Worm (Caenorhabditis elegans) whole organism, young adult: ENCODE data around the gene T10B5.3.

Experiments
- C06A6.2 ChIP-seq: fragments of 200-800 bp; sonication (Bioruptor generic); conservative IDR thresholded peaks from 2 replicates; pipeline ENCODE4 v1.3.6; 2022; ENCODE audit warnings: missing genetic modification characterization, missing compliant biosample characterization
- C17E4.6 ChIP-seq: fragments of 200-800 bp; sonication (Bioruptor generic); IDR thresholded peaks from 2 replicates; pipeline ENCODE4 v1.3.6; 2022; ENCODE audit warnings: missing genetic modification reagents, missing genetic modification characterization, missing compliant biosample characterization
- F49E8.2 ChIP-seq: sonication (generic microtip); optimal IDR thresholded peaks from 3 replicates; lab custom pipeline; 2017; ENCODE audit warnings: missing genetic modification characterization, mild to moderate bottlenecking, missing compliant biosample characterization, antibody characterized with exemption, moderate library complexity; ENCODE audit not compliant: insufficient read depth
- F55B11.4 ChIP-seq: sonication (generic microtip); optimal IDR thresholded peaks from 2 replicates; lab custom pipeline; 2016; ENCODE audit warnings: missing compliant biosample characterization, missing genetic modification characterization, borderline replicate concordance; ENCODE audit not compliant: insufficient read depth
- K11D2.4 ChIP-seq: fragments of 200-800 bp; sonication (Bioruptor generic); IDR thresholded peaks from 2 replicates; pipeline ENCODE4 v1.3.6; 2022; ENCODE audit warnings: missing genetic modification reagents, missing genetic modification characterization, missing compliant biosample characterization
- K12H6.12 ChIP-seq: fragments of 200-800 bp; sonication (Bioruptor generic); optimal IDR thresholded peaks from 2 replicates; lab custom pipeline; 2018; ENCODE audit warnings: mild to moderate bottlenecking, missing genetic modification characterization, missing compliant biosample characterization
- Y79H2A.3 ChIP-seq: fragments of 200-800 bp; sonication (Bioruptor generic); conservative IDR thresholded peaks from 2 replicates; pipeline ENCODE4 v1.3.6; 2022; ENCODE audit warnings: missing genetic modification reagents, missing genetic modification characterization, missing compliant biosample characterization
- akir-1 ChIP-seq: fragments of 200-800 bp; sonication (Bioruptor generic); optimal IDR thresholded peaks from 2 replicates; lab custom pipeline; 2018; ENCODE audit warnings: mild to moderate bottlenecking, missing genetic modification characterization, moderate library complexity, missing compliant biosample characterization
- ama-1 ChIP-seq, 3 experiments: fragments of 150-350 bp in 1 of 3; sonication (generic microtip) in 2 of 3; optimal IDR thresholded peaks; 2 replicates each; lab custom pipeline; 2014 to 2018; ENCODE audit warnings: missing biosample characterization in 2 of 3, missing genetic modification characterization in 2 of 3, missing genetic modification reagents in 2 of 3
- aptf-2 ChIP-seq: fragments of 200-800 bp; sonication (Bioruptor generic); conservative IDR thresholded peaks from 2 replicates; pipeline ENCODE4 v1.3.6; 2022; ENCODE audit warnings: missing genetic modification reagents, missing genetic modification characterization, missing compliant biosample characterization
- aptf-3 ChIP-seq: fragments of 200-800 bp; sonication (Bioruptor generic); IDR thresholded peaks from 2 replicates; pipeline ENCODE4 v1.3.6; 2022; ENCODE audit warnings: missing genetic modification characterization, missing compliant biosample characterization
- atf-7 ChIP-seq: sonication (generic microtip); optimal IDR thresholded peaks from 2 replicates; lab custom pipeline; 2017; ENCODE audit warnings: mild to moderate bottlenecking, missing genetic modification characterization, missing compliant biosample characterization
- bed-2 ChIP-seq: fragments of 200-800 bp; sonication (Bioruptor generic); IDR thresholded peaks from 2 replicates; pipeline ENCODE4 v1.3.6; 2022; ENCODE audit warnings: missing genetic modification reagents, missing genetic modification characterization, missing compliant biosample characterization
- ccch-3 ChIP-seq: fragments of 200-800 bp; sonication (Bioruptor generic); optimal IDR thresholded peaks from 2 replicates; lab custom pipeline; 2018; ENCODE audit warnings: mild to moderate bottlenecking, missing genetic modification characterization, missing compliant biosample characterization
- cebp-1 ChIP-seq, 2 experiments: fragments of 200-800 bp in 1 of 2; sonication (Bioruptor generic) in 1 of 2; sonication (generic microtip) in 1 of 2; IDR thresholded peaks in 1 of 2; optimal IDR thresholded peaks in 1 of 2; 2 replicates each; pipeline versions ENCODE4 v1.3.6 to Lab custom; 2017 to 2022; ENCODE audit warnings: missing compliant biosample characterization in 2 of 2, missing genetic modification characterization in 2 of 2, mild to moderate bottlenecking in 1 of 2, missing genetic modification reagents in 1 of 2, moderate library complexity in 1 of 2
- cebp-2 ChIP-seq: fragments of 200-800 bp; sonication (Bioruptor generic); IDR thresholded peaks from 2 replicates; pipeline ENCODE4 v1.3.6; 2022; ENCODE audit warnings: missing genetic modification characterization, missing compliant biosample characterization
- ceh-100 ChIP-seq: fragments of 200-800 bp; sonication (Bioruptor generic); IDR thresholded peaks from 2 replicates; pipeline ENCODE4 v1.3.6; 2022; ENCODE audit warnings: missing genetic modification reagents, missing genetic modification characterization, missing compliant biosample characterization
- ceh-27 ChIP-seq: fragments of 200-800 bp; sonication (Bioruptor generic); optimal IDR thresholded peaks from 2 replicates; lab custom pipeline; 2018; ENCODE audit warnings: mild to moderate bottlenecking, missing genetic modification characterization, moderate library complexity, missing compliant biosample characterization
- ceh-40 ChIP-seq: fragments of 200-800 bp; sonication (Bioruptor generic); IDR thresholded peaks from 2 replicates; pipeline ENCODE4 v1.3.6; 2022; ENCODE audit warnings: missing genetic modification characterization, missing compliant biosample characterization
- ceh-58 ChIP-seq: fragments of 200-800 bp; sonication (Bioruptor generic); IDR thresholded peaks from 2 replicates; pipeline ENCODE4 v1.3.6; 2022; ENCODE audit warnings: missing genetic modification characterization, missing compliant biosample characterization
- egl-18 ChIP-seq: fragments of 200-800 bp; sonication (Bioruptor generic); IDR thresholded peaks from 2 replicates; pipeline ENCODE4 v1.3.6; 2022; ENCODE audit warnings: missing genetic modification reagents, missing genetic modification characterization, missing compliant biosample characterization
- egrh-3 ChIP-seq: fragments of 200-800 bp; sonication (Bioruptor generic); IDR thresholded peaks from 2 replicates; pipeline ENCODE4 v1.3.6; 2022; ENCODE audit warnings: missing genetic modification reagents, missing genetic modification characterization, missing compliant biosample characterization
- ekl-4 ChIP-seq: fragments of 200-800 bp; sonication (Bioruptor generic); IDR thresholded peaks from 2 replicates; pipeline ENCODE4 v1.3.6; 2022; ENCODE audit warnings: missing genetic modification reagents, missing genetic modification characterization, missing compliant biosample characterization
- gei-17 ChIP-seq: fragments of 200-800 bp; sonication (Bioruptor generic); optimal IDR thresholded peaks from 2 replicates; lab custom pipeline; 2018; ENCODE audit warnings: mild to moderate bottlenecking, missing genetic modification characterization, missing compliant biosample characterization
- lin-26 ChIP-seq: fragments of 200-800 bp; sonication (Bioruptor generic); IDR thresholded peaks from 2 replicates; pipeline ENCODE4 v1.3.6; 2022; ENCODE audit warnings: missing genetic modification reagents, missing genetic modification characterization, missing compliant biosample characterization
- lin-40 ChIP-seq: sonication (generic microtip); optimal IDR thresholded peaks from 2 replicates; lab custom pipeline; 2016; ENCODE audit warnings: missing genetic modification characterization, mild to moderate bottlenecking, missing compliant biosample characterization, missing genotype, missing genetic modification reagents
- lsl-1 ChIP-seq: fragments of 200-800 bp; sonication (Bioruptor generic); optimal IDR thresholded peaks from 2 replicates; lab custom pipeline; 2018; ENCODE audit warnings: mild to moderate bottlenecking, missing genetic modification characterization, moderate library complexity, missing compliant biosample characterization
- madf-10 ChIP-seq: sonication (generic microtip); optimal IDR thresholded peaks from 2 replicates; lab custom pipeline; 2016; ENCODE audit warnings: mild to moderate bottlenecking, missing genetic modification characterization, missing compliant biosample characterization
- madf-3 ChIP-seq: fragments of 200-800 bp; sonication (Bioruptor generic); IDR thresholded peaks from 2 replicates; pipeline ENCODE4 v1.3.6; 2022; ENCODE audit warnings: missing genetic modification reagents, missing genetic modification characterization, missing compliant biosample characterization
- mcd-1 ChIP-seq: fragments of 200-800 bp; sonication (Bioruptor generic); IDR thresholded peaks from 2 replicates; pipeline ENCODE4 v1.3.6; 2022; ENCODE audit warnings: missing genetic modification reagents, missing genetic modification characterization, missing compliant biosample characterization
- nhr-120 ChIP-seq: fragments of 200-800 bp; sonication (Bioruptor generic); IDR thresholded peaks from 2 replicates; pipeline ENCODE4 v1.3.6; 2022; ENCODE audit warnings: missing genetic modification characterization, missing compliant biosample characterization
- nhr-27 ChIP-seq: fragments of 200-800 bp; sonication (Bioruptor generic); optimal IDR thresholded peaks from 2 replicates; lab custom pipeline; 2018; ENCODE audit warnings: mild to moderate bottlenecking, missing genetic modification characterization, moderate library complexity, missing compliant biosample characterization
- nhr-80 ChIP-seq: sonication (generic microtip); optimal IDR thresholded peaks from 2 replicates; lab custom pipeline; 2016; ENCODE audit warnings: missing genetic modification characterization, missing compliant biosample characterization
- pha-4 ChIP-seq: fragments of 150-350 bp; sonication (generic microtip); optimal IDR thresholded peaks from 2 replicates; lab custom pipeline; 2014; ENCODE audit warnings: missing biosample characterization, missing genetic modification reagents, missing genetic modification characterization
- rcor-1 ChIP-seq: fragments of 200-800 bp; sonication (Bioruptor generic); IDR thresholded peaks from 2 replicates; pipeline ENCODE4 v1.3.6; 2022; ENCODE audit warnings: missing genetic modification reagents, missing genetic modification characterization, missing compliant biosample characterization
- rpc-1 ChIP-seq, 2 experiments: fragments of 150-350 bp in 1 of 2; sonication (generic microtip) in 1 of 2; optimal IDR thresholded peaks; 2 replicates each; lab custom pipeline; 2014 to 2018; ENCODE audit warnings: missing biosample characterization in 1 of 2, missing genetic modification characterization in 1 of 2, missing genetic modification reagents in 1 of 2, missing genotype in 1 of 2
- snpc-1.1 ChIP-seq: sonication (generic microtip); optimal IDR thresholded peaks from 2 replicates; lab custom pipeline; 2017; ENCODE audit warnings: missing genetic modification characterization, mild to moderate bottlenecking, missing compliant biosample characterization, antibody characterized with exemption, moderate library complexity, missing genotype, missing genetic modification reagents; ENCODE audit not compliant: insufficient read depth
- snpc-4 ChIP-seq, 5 experiments: fragments of 150-350 bp in 1 of 5; sonication (generic microtip) in 4 of 5; optimal IDR thresholded peaks; 2 replicates each; lab custom pipeline; 2014 to 2018; ENCODE audit warnings: missing genetic modification characterization in 5 of 5, missing biosample characterization in 3 of 5, antibody characterized with exemption in 2 of 5, mild to moderate bottlenecking in 2 of 5, missing compliant biosample characterization in 2 of 5, missing genotype in 2 of 5, moderate library complexity in 2 of 5, missing genetic modification reagents in 1 of 5
- sptf-2 ChIP-seq: fragments of 200-800 bp; sonication (Bioruptor generic); optimal IDR thresholded peaks from 2 replicates; lab custom pipeline; 2018; ENCODE audit warnings: mild to moderate bottlenecking, missing genetic modification characterization, missing compliant biosample characterization
- unc-130 ChIP-seq: sonication (generic microtip); optimal IDR thresholded peaks from 2 replicates; lab custom pipeline; 2016; ENCODE audit warnings: missing genetic modification reagents, missing genetic modification characterization, missing compliant biosample characterization
- zfh-2 ChIP-seq: fragments of 200-800 bp; sonication (Bioruptor generic); conservative IDR thresholded peaks from 2 replicates; pipeline ENCODE4 v1.3.6; 2022; ENCODE audit warnings: missing genetic modification reagents, missing genetic modification characterization, missing compliant biosample characterization
- ztf-26 ChIP-seq: sonication (generic microtip); optimal IDR thresholded peaks from 2 replicates; lab custom pipeline; 2017; ENCODE audit warnings: missing genetic modification characterization, missing compliant biosample characterization

Gene T10B5.3

DNA sequence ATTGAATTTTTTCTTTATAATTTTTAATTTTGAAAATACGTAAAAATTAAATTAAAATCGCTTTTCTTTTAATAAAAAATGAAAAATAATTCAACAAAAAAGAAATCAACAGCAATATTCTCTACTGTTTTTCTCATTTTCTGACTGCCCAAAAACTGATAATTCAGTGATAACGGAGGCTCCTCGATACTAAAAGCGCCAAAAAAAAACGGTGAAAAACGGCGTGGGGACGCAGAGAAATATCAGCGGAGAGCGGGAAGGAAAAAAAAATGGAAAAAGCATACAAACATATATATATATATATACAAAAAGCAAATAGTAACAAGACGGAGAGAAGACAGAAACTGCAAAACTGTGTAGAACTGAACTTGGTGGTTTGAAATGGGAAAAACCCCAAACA lies 13.5 kb upstream of the T10B5.3 start:
- TF ChIP-seq F55B11.4 (tag; lab: Kevin White, UChicago) = no peak
- TF ChIP-seq gei-17 (GFP tag; lab: Kevin White, UChicago) = no peak
- TF ChIP-seq nhr-80 = peak; percentile 61
- TF ChIP-seq madf-10 (tag; lab: Kevin White, UChicago) = no peak
- TF ChIP-seq cebp-1 (GFP tag; IDR thresholded peaks at IDR 0.05; lab: Robert Waterston, UW) = no peak
- TF ChIP-seq cebp-1 (tag; optimal IDR thresholded peaks at IDR 0.05; lab: Kevin White, UChicago) = peak; percentile 32

DNA sequence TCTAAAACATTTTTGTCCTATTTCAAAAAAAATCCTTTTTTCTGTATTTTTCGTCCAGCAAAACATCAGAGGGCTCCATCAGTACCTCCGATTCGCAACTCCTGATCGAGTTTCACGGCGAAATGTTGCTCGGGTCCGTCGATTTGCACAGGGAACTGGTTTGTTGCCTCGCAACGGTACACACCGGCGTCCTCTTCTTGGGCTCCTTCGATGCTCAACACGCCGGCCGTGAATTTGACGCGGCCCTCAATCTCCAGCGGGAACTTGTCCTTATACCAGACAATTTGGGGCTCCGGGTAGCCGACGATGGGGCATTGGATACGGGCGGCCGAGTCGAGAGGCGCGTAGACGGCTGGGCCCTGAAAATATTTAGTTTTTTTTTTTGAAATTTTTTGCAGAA lies 8.4 kb upstream of the T10B5.3 start:
- TF ChIP-seq ama-1 (optimal IDR thresholded peaks at IDR 0.05; lab: Kevin White, UChicago) (no peak), ama-1 (GFP tag; optimal IDR thresholded peaks at IDR 0.05; lab: Kevin White, UChicago) (no peak), unc-130 (no peak), mcd-1 (GFP tag; lab: Robert Waterston, UW) (0 out of 2 replicates have a peak, but pooled peaks have one; percentile 13), lsl-1 (GFP tag; lab: Kevin White, UChicago) (no peak), snpc-4 (GFP tag; optimal IDR thresholded peaks at IDR 0.05; lab: Kevin White, UChicago) (no peak), snpc-4 (tag; optimal IDR thresholded peaks at IDR 0.05; lab: Kevin White, UChicago) (no peak), C17E4.6 (GFP tag; lab: Robert Waterston, UW) (no peak), snpc-1.1 (tag; lab: Kevin White, UChicago) (no peak), K11D2.4 (GFP tag; lab: Robert Waterston, UW) (no peak), sptf-2 (GFP tag; lab: Kevin White, UChicago) (no peak), aptf-3 (GFP tag; lab: Robert Waterston, UW) (no peak), lin-26 (GFP tag; lab: Robert Waterston, UW) (no peak), egrh-3 (GFP tag; lab: Robert Waterston, UW) (no peak), zfh-2 (GFP tag; lab: Robert Waterston, UW) (peak; percentile 71), madf-3 (GFP tag; lab: Robert Waterston, UW) (no peak)

DNA sequence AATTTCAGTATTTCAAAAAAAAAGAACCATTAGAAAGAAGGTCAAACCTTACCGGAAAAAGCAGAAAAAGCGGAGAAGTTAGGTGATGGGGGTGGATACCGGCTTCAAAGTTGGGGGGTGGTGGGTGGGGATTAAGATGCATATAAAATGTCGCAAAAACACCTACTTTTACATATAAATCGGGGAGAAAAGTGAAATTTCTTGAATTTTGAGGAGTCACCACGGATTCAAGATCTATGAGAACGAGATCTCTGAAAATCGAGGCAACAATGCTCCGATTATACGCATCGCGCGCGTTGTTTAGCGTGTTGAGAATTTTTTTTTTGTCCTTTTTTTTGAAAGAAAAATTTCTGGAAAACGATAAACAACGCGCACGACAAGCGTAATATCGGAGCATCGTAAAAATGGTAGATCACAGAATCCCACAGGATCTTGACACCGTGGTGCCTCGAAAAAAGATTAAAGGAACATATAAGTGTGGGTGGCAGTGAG lies 6.0 kb upstream of the T10B5.3 start:
- peak; percentile 70; the same call in 1 of the 2 replicates for TF ChIP-seq ceh-40 (GFP tag; lab: Robert Waterston, UW)
- TF ChIP-seq rcor-1 (GFP tag; lab: Robert Waterston, UW) = peak; percentile 50
- peak; percentile 77; the same call in 1 of the 2 replicates for TF ChIP-seq ceh-58 (GFP tag; lab: Robert Waterston, UW)
- peak; percentile 55 for TF ChIP-seq K12H6.12 (tag; lab: Kevin White, UChicago)
- TF ChIP-seq C17E4.6 (GFP tag; lab: Robert Waterston, UW) = 0 out of 2 replicates have a peak, but pooled peaks have one; percentile 11
- TF ChIP-seq nhr-120 (GFP tag; lab: Robert Waterston, UW) = no peak
- no peak for TF ChIP-seq egrh-3 (GFP tag; lab: Robert Waterston, UW)
- peak; percentile 59; the same call in 1 of the 2 replicates for TF ChIP-seq cebp-2 (GFP tag; lab: Robert Waterston, UW)
- TF ChIP-seq gei-17 (GFP tag; lab: Kevin White, UChicago) = peak; percentile 53
- peak; percentile 76 for TF ChIP-seq atf-7 (tag; lab: Kevin White, UChicago)
- no peak for TF ChIP-seq bed-2
- no peak for TF ChIP-seq F55B11.4 (tag; lab: Kevin White, UChicago)
- TF ChIP-seq Y79H2A.3 = peak; percentile 93
- peak; percentile 3 for TF ChIP-seq lin-40 (tag; lab: Kevin White, UChicago)
- TF ChIP-seq ztf-26 (tag; lab: Kevin White, UChicago) = peak; percentile 59
- TF ChIP-seq mcd-1 (GFP tag; lab: Robert Waterston, UW) = peak; percentile 70
- no peak for TF ChIP-seq rpc-1 (optimal IDR thresholded peaks at IDR 0.05; lab: Kevin White, UChicago)
- TF ChIP-seq rpc-1 (tag; optimal IDR thresholded peaks at IDR 0.05; lab: Kevin White, UChicago) = no peak
- peak; percentile 90 for TF ChIP-seq ekl-4 (GFP tag; lab: Robert Waterston, UW)
- TF ChIP-seq F49E8.2 (tag; lab: Kevin White, UChicago) = peak; percentile 71
- TF ChIP-seq pha-4 (tag; lab: Kevin White, UChicago) = no peak
- TF ChIP-seq K11D2.4 (GFP tag; lab: Robert Waterston, UW) = peak; percentile 43; the same call in 1 of the 2 replicates
- TF ChIP-seq akir-1 = no peak
- TF ChIP-seq egl-18 (GFP tag; lab: Robert Waterston, UW) = no peak
- TF ChIP-seq C06A6.2 (GFP tag; lab: Robert Waterston, UW) = no peak
- TF ChIP-seq ccch-3 (GFP tag; lab: Kevin White, UChicago) = peak; percentile 7
- TF ChIP-seq nhr-27 (tag; lab: Kevin White, UChicago) = no peak
- TF ChIP-seq aptf-2 (GFP tag; lab: Robert Waterston, UW) = no peak
- TF ChIP-seq ceh-100 (GFP tag; lab: Robert Waterston, UW) = peak; percentile 91
- no peak for TF ChIP-seq ceh-27
